Worm (Caenorhabditis elegans) whole organism, L1 larva: ENCODE results near the gene pab-2.
A peak's percentile ranks its signal among the peaks of the same experiment; 100 is the strongest.

Experiments used
- C04F5.9 ChIP-seq: sonication (generic microtip); optimal IDR thresholded peaks from 2 replicates; lab custom pipeline; 2016; ENCODE audit warnings: missing genetic modification characterization, missing compliant biosample characterization
- C16A3.4 ChIP-seq: fragments of 150-350 bp; optimal IDR thresholded peaks from 2 replicates; lab custom pipeline; 2014; ENCODE audit warnings: missing biosample characterization, missing genetic modification characterization
- aly-2 ChIP-seq: fragments of 150-350 bp; optimal IDR thresholded peaks from 2 replicates; lab custom pipeline; 2014; ENCODE audit warnings: missing biosample characterization, missing genetic modification characterization
- fos-1 ChIP-seq: fragments of 150-350 bp; optimal IDR thresholded peaks from 2 replicates; lab custom pipeline; 2014; ENCODE audit warnings: missing biosample characterization, missing genetic modification characterization
- nhr-237 ChIP-seq: fragments of 150-350 bp; optimal IDR thresholded peaks from 2 replicates; lab custom pipeline; 2014; ENCODE audit warnings: missing biosample characterization, missing genetic modification characterization
- sptf-1 ChIP-seq: fragments of 150-350 bp; optimal IDR thresholded peaks from 2 replicates; lab custom pipeline; 2014; ENCODE audit warnings: missing biosample characterization, missing genetic modification characterization
- ztf-11 ChIP-seq, 2 experiments: sonication (generic microtip); optimal IDR thresholded peaks; 2 replicates each; lab custom pipeline; 2016 to 2017; ENCODE audit warnings: missing genetic modification characterization in 2 of 2, missing biosample characterization in 1 of 2, missing compliant biosample characterization in 1 of 2

DNA sequence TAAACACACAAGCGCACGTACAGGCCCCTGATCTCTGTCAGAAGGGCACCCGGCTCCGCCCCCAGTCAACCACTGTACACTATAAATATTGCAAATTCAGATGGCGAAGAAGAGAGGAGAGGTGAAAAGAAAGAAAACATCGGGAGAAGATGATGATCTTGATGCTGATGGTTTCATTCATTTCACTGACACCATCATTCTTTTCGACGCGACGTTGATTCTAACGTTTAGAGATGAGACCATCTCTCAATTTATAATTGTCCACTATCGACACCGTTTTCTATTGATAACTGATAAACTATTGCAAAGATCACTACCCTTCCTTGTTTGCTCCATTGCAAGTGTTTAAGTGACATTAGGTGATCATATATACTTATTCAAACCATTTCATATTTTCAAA is 14.1 kb upstream of the pab-2 start:
- TF ChIP-seq ztf-11 (tag; optimal IDR thresholded peaks at IDR 0.05; lab: Kevin White, UChicago) (no peak), C16A3.4 (tag; lab: Kevin White, UChicago) (peak; percentile 18), fos-1 (tag; lab: Kevin White, UChicago) (no peak), C04F5.9 (tag; lab: Kevin White, UChicago) (no peak), sptf-1 (tag; lab: Kevin White, UChicago) (no peak), aly-2 (no peak), nhr-237 (tag; lab: Kevin White, UChicago) (no peak)
